Fruit fly (Drosophila melanogaster) whole organism, wandering third instar larva: ENCODE measurements around the gene NfI.

Source experiments
- CG32264 ChIP-seq: fragments of 200-800 bp; sonication (Bioruptor generic); optimal IDR thresholded peaks from 2 replicates; lab custom pipeline; 2016; ENCODE audit warnings: missing biosample characterization, missing genetic modification characterization
- CG9705 ChIP-seq: fragments of 200-800 bp; sonication (Bioruptor generic); optimal IDR thresholded peaks from 2 replicates; lab custom pipeline; 2018; ENCODE audit warnings: missing biosample characterization, mild to moderate bottlenecking, missing genetic modification characterization
- CrebA ChIP-seq: fragments of 200-800 bp; sonication (Bioruptor generic); optimal IDR thresholded peaks from 2 replicates; lab custom pipeline; 2016; ENCODE audit warnings: missing biosample characterization, mild to moderate bottlenecking, missing genetic modification characterization, borderline replicate concordance
- Dfd ChIP-seq: fragments of >200 bp; optimal IDR thresholded peaks from 2 replicates; lab custom pipeline; 2017; ENCODE audit warnings: missing biosample characterization, missing genetic modification characterization
- Dif ChIP-seq: fragments of 200-275, 200-300 bp; sonication (Bioruptor generic); optimal IDR thresholded peaks from 2 replicates; lab custom pipeline; 2018; ENCODE audit warnings: missing biosample characterization, missing genetic modification characterization; ENCODE audit not compliant: partially characterized antibody
- GATAd ChIP-seq: sonication (Bioruptor generic); optimal IDR thresholded peaks from 2 replicates; lab custom pipeline; 2016; ENCODE audit warnings: missing biosample characterization, missing genetic modification characterization
- HLH106 ChIP-seq: fragments of 200-800 bp; optimal IDR thresholded peaks from 3 replicates; lab custom pipeline; 2019; ENCODE audit warnings: missing biosample characterization, mild to moderate bottlenecking, missing genetic modification characterization, moderate library complexity
- Hnf4 ChIP-seq: fragments of 200-800 bp; sonication (Bioruptor generic); optimal IDR thresholded peaks from 2 replicates; lab custom pipeline; 2016; ENCODE audit warnings: missing biosample characterization, mild to moderate bottlenecking, missing genetic modification characterization
- Hr78 ChIP-seq: fragments of >200 bp; optimal IDR thresholded peaks from 2 replicates; lab custom pipeline; 2017; ENCODE audit warnings: missing biosample characterization, missing genetic modification characterization
- Hr83 ChIP-seq: fragments of 200-300 bp; sonication (Bioruptor generic); optimal IDR thresholded peaks from 2 replicates; lab custom pipeline; 2016; ENCODE audit warnings: missing biosample characterization, mild to moderate bottlenecking, missing genetic modification characterization, moderate library complexity; ENCODE audit not compliant: poor library complexity, severe bottlenecking
- Jra ChIP-seq: sonication (Bioruptor generic); optimal IDR thresholded peaks from 2 replicates; lab custom pipeline; 2016; ENCODE audit warnings: missing biosample characterization, missing genetic modification characterization
- Mio ChIP-seq: sonication (Bioruptor generic); optimal IDR thresholded peaks from 2 replicates; lab custom pipeline; 2016; ENCODE audit warnings: missing biosample characterization, missing genetic modification characterization
- Myc ChIP-seq: fragments of >200 bp; optimal IDR thresholded peaks from 2 replicates; lab custom pipeline; 2017
- N ChIP-seq: fragments of >200 bp; optimal IDR thresholded peaks from 2 replicates; lab custom pipeline; 2018; ENCODE audit warnings: missing biosample characterization, missing external identifiers, missing genetic modification characterization
- OdsH ChIP-seq: fragments of 200-800 bp; sonication (Bioruptor generic); optimal IDR thresholded peaks from 2 replicates; lab custom pipeline; 2016; ENCODE audit warnings: missing biosample characterization, mild to moderate bottlenecking, missing genetic modification characterization
- Rel ChIP-seq, 2 experiments: fragments of 200-800 bp; sonication (Bioruptor generic) in 1 of 2; optimal IDR thresholded peaks; 2 replicates in 1 of 2; 3 replicates in 1 of 2; lab custom pipeline; 2016 to 2019; ENCODE audit warnings: mild to moderate bottlenecking in 2 of 2, missing biosample characterization in 2 of 2, missing genetic modification characterization in 2 of 2, moderate library complexity in 1 of 2
- Vsx2 ChIP-seq: fragments of 200-300, 225-300 bp; sonication (Bioruptor generic); optimal IDR thresholded peaks from 2 replicates; lab custom pipeline; 2018; ENCODE audit warnings: missing biosample characterization, missing genetic modification characterization; ENCODE audit not compliant: partially characterized antibody
- br ChIP-seq: fragments of 200-800 bp; sonication (Bioruptor generic); optimal IDR thresholded peaks from 2 replicates; lab custom pipeline; 2016; ENCODE audit warnings: missing biosample characterization, missing genetic modification characterization
- brk ChIP-seq: fragments of 200-800 bp; sonication (Bioruptor generic); optimal IDR thresholded peaks from 2 replicates; lab custom pipeline; 2016; ENCODE audit warnings: missing biosample characterization, mild to moderate bottlenecking, missing genetic modification characterization
- dmrt93B ChIP-seq: fragments of 200-800 bp; sonication (Bioruptor generic); optimal IDR thresholded peaks from 2 replicates; lab custom pipeline; 2018; ENCODE audit warnings: missing biosample characterization, mild to moderate bottlenecking, missing genetic modification characterization
- ey ChIP-seq: fragments of 200-800 bp; sonication (Bioruptor generic); optimal IDR thresholded peaks from 2 replicates; lab custom pipeline; 2016; ENCODE audit warnings: missing biosample characterization, missing genetic modification characterization
- foxo ChIP-seq, 2 experiments: fragments of 200-800 bp; sonication (Bioruptor generic); optimal IDR thresholded peaks; 2 replicates in 1 of 2; 3 replicates in 1 of 2; lab custom pipeline; 2016 to 2017; ENCODE audit warnings: missing biosample characterization in 2 of 2, missing genetic modification characterization in 2 of 2
- fru ChIP-seq: fragments of 200-800 bp; sonication (Bioruptor generic); optimal IDR thresholded peaks from 3 replicates; lab custom pipeline; 2016; ENCODE audit warnings: missing biosample characterization, mild to moderate bottlenecking, missing genetic modification characterization
- jim ChIP-seq: fragments of 175-275, 200-325 bp; sonication (Bioruptor generic); optimal IDR thresholded peaks from 2 replicates; lab custom pipeline; 2016; ENCODE audit warnings: missing biosample characterization, mild to moderate bottlenecking, missing genetic modification characterization
- lola ChIP-seq: fragments of >200 bp; optimal IDR thresholded peaks from 2 replicates; lab custom pipeline; 2017; ENCODE audit warnings: missing biosample characterization, missing genetic modification characterization
- pan ChIP-seq: fragments of >200 bp; optimal IDR thresholded peaks from 2 replicates; lab custom pipeline; 2017
- psq ChIP-seq: fragments of 200-800 bp; sonication (Bioruptor generic); optimal IDR thresholded peaks from 3 replicates; lab custom pipeline; 2017; ENCODE audit warnings: missing biosample characterization, mild to moderate bottlenecking, missing genetic modification characterization, moderate library complexity
- rgr ChIP-seq: fragments of 200-800 bp; sonication (Bioruptor generic); optimal IDR thresholded peaks from 3 replicates; lab custom pipeline; 2016; ENCODE audit warnings: missing biosample characterization, mild to moderate bottlenecking, missing genetic modification characterization
- sage ChIP-seq: fragments of 200-800 bp; sonication (Bioruptor generic); optimal IDR thresholded peaks from 2 replicates; lab custom pipeline; 2016; ENCODE audit warnings: missing biosample characterization, mild to moderate bottlenecking, missing genetic modification characterization
- sv ChIP-seq: fragments of 200-800 bp; sonication (Bioruptor generic); optimal IDR thresholded peaks from 3 replicates; lab custom pipeline; 2016; ENCODE audit warnings: missing biosample characterization, missing genetic modification characterization
- tai ChIP-seq: sonication (Bioruptor generic); optimal IDR thresholded peaks from 2 replicates; lab custom pipeline; 2016; ENCODE audit warnings: missing biosample characterization, missing genetic modification characterization
- woc ChIP-seq: sonication (Bioruptor generic); optimal IDR thresholded peaks from 2 replicates; lab custom pipeline; 2016; ENCODE audit warnings: missing biosample characterization, mild to moderate bottlenecking, missing genetic modification characterization

NfI gene

DNA sequence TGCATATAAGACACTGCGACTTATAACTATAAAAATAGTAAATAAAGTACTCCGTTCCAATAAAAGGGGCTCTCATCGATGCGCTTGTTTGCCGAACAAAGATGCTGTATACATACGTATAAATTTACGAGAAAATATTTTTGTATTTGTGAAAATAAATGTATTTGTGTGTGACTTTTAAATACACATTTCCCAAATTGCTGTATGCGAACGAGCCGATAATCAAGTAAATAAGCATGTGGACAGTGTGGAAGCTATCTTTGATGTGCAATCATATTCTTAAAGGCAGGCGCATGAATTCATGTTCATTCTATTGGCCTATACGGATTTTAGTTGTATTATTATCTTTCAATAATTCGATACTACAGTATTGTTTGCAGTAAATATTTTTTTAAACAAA is 45.0 kb downstream of the NfI start:
- TF ChIP-seq Hnf4 (no peak), brk (no peak), Myc (lab: Kevin White, UChicago) (no peak), HLH106 (tag; lab: Kevin White, UChicago) (no peak), Dif (GFP tag; lab: Kevin White, UChicago) (no peak), CG32264 (GFP tag; lab: Kevin White, UChicago) (no peak), N (GFP tag; lab: Kevin White, UChicago) (no peak), GATAd (GFP tag; lab: Kevin White, UChicago) (no peak), rgr (GFP tag; lab: Kevin White, UChicago) (no peak), ey (GFP tag; lab: Kevin White, UChicago) (no peak), Mio (GFP tag; lab: Kevin White, UChicago) (no peak), fru (GFP tag; lab: Kevin White, UChicago) (no peak), CG9705 (GFP tag; lab: Kevin White, UChicago) (no peak), CrebA (GFP tag; lab: Kevin White, UChicago) (no peak)

DNA sequence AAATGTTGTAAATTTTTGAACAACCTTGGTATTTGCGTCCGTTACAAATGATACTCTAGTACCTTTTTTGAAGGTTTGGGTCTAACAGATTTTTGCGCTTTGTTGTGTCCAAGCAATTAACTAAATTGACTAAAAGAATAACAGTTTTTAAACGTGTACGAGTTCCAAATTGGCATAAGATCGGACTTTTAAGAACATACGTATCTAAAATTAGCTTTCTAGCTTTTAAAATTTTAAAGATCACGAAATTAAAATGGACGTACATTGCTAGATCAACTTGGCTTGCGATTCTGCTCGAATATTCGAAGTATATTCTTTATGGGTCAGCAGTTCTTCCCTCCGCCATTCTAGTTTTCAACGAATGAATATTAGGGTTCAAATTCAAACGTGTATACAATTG is 45.7 kb downstream of the NfI start, which contains the start of gene CG1674:
Gene CG1674, plus strand, starts transcription at position 301 of the 400 bp plus-strand sequence.
- TF ChIP-seq Hr78 (no peak), Dfd (GFP tag; lab: Kevin White, UChicago) (no peak), rgr (GFP tag; lab: Kevin White, UChicago) (no peak), pan (no peak), Hr83 (GFP tag; lab: Kevin White, UChicago) (no peak), jim (GFP tag; lab: Kevin White, UChicago) (no peak), Vsx2 (GFP tag; lab: Kevin White, UChicago) (no peak)

DNA sequence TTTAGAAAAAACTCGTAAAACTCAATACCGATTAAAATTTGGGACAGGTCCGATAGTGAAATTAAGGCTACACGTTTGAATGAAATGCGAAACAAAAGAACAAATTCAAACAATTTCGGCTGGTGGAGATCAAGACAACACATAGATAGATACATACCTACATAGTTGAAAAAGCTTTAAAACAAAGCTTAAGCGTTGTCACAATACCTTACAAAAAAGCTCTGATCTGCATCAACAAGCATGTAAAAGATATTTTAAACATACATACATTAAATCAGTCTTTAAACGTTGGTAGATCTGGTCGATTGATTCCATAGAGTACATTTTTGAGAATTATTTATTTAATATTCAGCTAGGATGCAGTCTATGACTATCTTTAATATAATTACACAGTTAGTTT is 48.5 kb downstream of the NfI start, which contains the start of the genes CG31999 and yellow-h:
Gene CG31999, minus strand, starts transcription at position 101 of the 400 bp plus-strand sequence.
Gene yellow-h, plus strand, starts transcription at position 275 of the 400 bp plus-strand sequence.
- no peak for TF ChIP-seq br (GFP tag; lab: Kevin White, UChicago)
- TF ChIP-seq dmrt93B (GFP tag; lab: Kevin White, UChicago) = no peak
- no peak for TF ChIP-seq Rel (GFP tag; optimal IDR thresholded peaks at IDR 0.05; lab: Kevin White, UChicago)
- no peak for TF ChIP-seq Rel (tag; optimal IDR thresholded peaks at IDR 0.05; lab: Kevin White, UChicago)
- TF ChIP-seq Vsx2 (GFP tag; lab: Kevin White, UChicago) = no peak
- no peak for TF ChIP-seq CG32264 (GFP tag; lab: Kevin White, UChicago)
- peak; percentile 23 for TF ChIP-seq pan
- no peak for TF ChIP-seq tai (GFP tag; lab: Kevin White, UChicago)
- no peak for TF ChIP-seq Hr83 (GFP tag; lab: Kevin White, UChicago)

DNA sequence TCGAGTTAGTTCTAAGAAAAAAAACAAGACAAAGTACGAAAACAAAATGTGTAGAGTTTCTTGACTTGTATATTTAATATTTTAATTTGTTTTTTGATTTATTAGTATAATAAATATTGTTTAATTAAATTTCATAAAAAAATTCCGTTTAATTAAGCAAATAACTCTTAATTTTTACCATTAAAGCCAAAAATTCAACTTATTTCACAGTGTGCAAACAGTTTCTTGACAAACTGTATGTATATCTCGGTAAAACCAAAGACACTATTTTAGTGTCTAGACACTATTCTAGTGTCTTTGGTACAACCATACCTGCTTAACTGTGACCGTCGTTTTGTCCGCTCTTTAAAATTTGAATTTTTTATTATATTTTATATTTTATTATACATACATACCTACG is 49.4 kb downstream of the NfI start:
- TF ChIP-seq N (GFP tag; lab: Kevin White, UChicago) (no peak), CrebA (GFP tag; lab: Kevin White, UChicago) (no peak), psq (GFP tag; lab: Kevin White, UChicago) (no peak), rgr (GFP tag; lab: Kevin White, UChicago) (no peak), Dfd (GFP tag; lab: Kevin White, UChicago) (no peak), woc (GFP tag; lab: Kevin White, UChicago) (no peak), lola (GFP tag; lab: Kevin White, UChicago) (no peak), jim (GFP tag; lab: Kevin White, UChicago) (no peak), CG9705 (GFP tag; lab: Kevin White, UChicago) (no peak), sv (GFP tag; lab: Kevin White, UChicago) (no peak), sage (GFP tag; lab: Kevin White, UChicago) (no peak), OdsH (GFP tag; lab: Kevin White, UChicago) (no peak), Hr78 (no peak), foxo (GFP tag; optimal IDR thresholded peaks at IDR 0.05; lab: Kevin White, UChicago) (no peak), Vsx2 (GFP tag; lab: Kevin White, UChicago) (no peak), tai (GFP tag; lab: Kevin White, UChicago) (no peak), Jra (GFP tag; lab: Kevin White, UChicago) (no peak), Hnf4 (no peak)
- TF ChIP-seq, all 38 proteins: peak for 0
